Worm (Caenorhabditis elegans): ENCODE results near the gene act-4.

act-4 gene

DNA sequence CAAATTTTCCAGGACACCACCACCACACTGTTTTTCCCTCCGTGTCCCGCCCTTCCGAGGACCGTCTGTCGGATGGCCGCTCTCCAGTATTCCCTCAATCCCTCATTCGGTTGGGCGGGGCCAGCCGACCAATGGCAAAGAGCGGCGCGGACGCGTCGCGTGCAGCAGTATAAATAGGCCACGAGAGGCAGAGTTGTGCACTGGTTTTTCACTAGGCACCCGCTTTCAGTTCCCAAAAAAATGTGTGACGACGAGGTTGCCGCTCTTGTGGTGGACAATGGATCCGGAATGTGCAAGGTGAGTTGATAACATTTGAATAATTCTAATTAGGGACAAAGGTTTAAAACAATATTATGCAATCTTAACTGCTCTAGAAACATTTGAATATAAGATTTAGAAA lies at the start of gene act-4:
Gene act-4, plus strand, starts transcription at position 200 of the 400 bp plus-strand sequence.
- TF ChIP-seq nhr-6 (tag; optimal IDR thresholded peaks at IDR 0.05) (no peak), php-3 (GFP tag; IDR thresholded peaks at IDR 0.05) (no peak), spr-3 (GFP tag; optimal IDR thresholded peaks at IDR 0.05) (no peak), F10B5.3 (tag; optimal IDR thresholded peaks at IDR 0.05) (peak; percentile 32), pha-4 (GFP tag; IDR thresholded peaks at IDR 0.05) (peak; percentile 51; the same call in 1 of the 2 replicates), pha-4 (tag; optimal IDR thresholded peaks at IDR 0.05) (no peak), vab-7 (GFP tag; IDR thresholded peaks at IDR 0.05) (no peak), mes-2 (tag; optimal IDR thresholded peaks at IDR 0.05; ENCODE audit: poor library complexity, severe bottlenecking) (peak; percentile 46), dmd-9 (GFP tag; IDR thresholded peaks at IDR 0.05) (0 out of 2 replicates have a peak, but pooled peaks have one; percentile 59), aha-1 (tag) (peak; percentile 94), F37D6.2 (tag; optimal IDR thresholded peaks at IDR 0.05) (peak; percentile 38), nhr-237 (tag; optimal IDR thresholded peaks at IDR 0.05) (no peak), ceh-20 (GFP tag; IDR thresholded peaks at IDR 0.05) (0 out of 2 replicates have a peak, but pooled peaks have one; percentile 22), lin-13 (GFP tag; optimal IDR thresholded peaks at IDR 0.05) (no peak), nhr-111 (GFP tag; optimal IDR thresholded peaks at IDR 0.05) (no peak), egl-43 (GFP tag; IDR thresholded peaks at IDR 0.05) (peak; percentile 81), ctbp-1 (GFP tag; IDR thresholded peaks at IDR 0.05) (no peak; the same call in 1 of the 2 replicates), jun-1 (tag; optimal IDR thresholded peaks at IDR 0.05) (no peak), madf-5 (GFP tag; IDR thresholded peaks at IDR 0.05) (no peak), hlh-11 (tag; optimal IDR thresholded peaks at IDR 0.05) (peak; percentile 58), ZK546.5 (tag; optimal IDR thresholded peaks at IDR 0.05) (no peak), ama-1 (optimal IDR thresholded peaks at IDR 0.05) (peak; percentile 97), set-16 (GFP tag; IDR thresholded peaks at IDR 0.05) (peak; percentile 91), zfp-3 (GFP tag; conservative IDR thresholded peaks at IDR 0.05) (no peak), daf-19 (GFP tag; conservative IDR thresholded peaks at IDR 0.05) (no peak), mdt-29 (GFP tag; IDR thresholded peaks at IDR 0.05) (no peak), T26A8.4 (GFP tag; IDR thresholded peaks at IDR 0.05) (0 out of 2 replicates have a peak, but pooled peaks have one; percentile 17), sdz-12 (GFP tag; optimal IDR thresholded peaks at IDR 0.05) (no peak), nhr-42 (GFP tag; IDR thresholded peaks at IDR 0.05) (no peak), nhr-76 (tag; optimal IDR thresholded peaks at IDR 0.05) (no peak), hif-1 (tag; optimal IDR thresholded peaks at IDR 0.05) (peak in 1 of 2 experiments; percentile 4), hlh-30 (tag; optimal IDR thresholded peaks at IDR 0.05; ENCODE audit: insufficient read depth) (peak; percentile 50), dve-1 (tag; optimal IDR thresholded peaks at IDR 0.05; ENCODE audit: insufficient read depth) (no peak), dmd-8 (GFP tag; IDR thresholded peaks at IDR 0.05) (no peak), unc-39 (tag; optimal IDR thresholded peaks at IDR 0.05) (no peak), dmd-6 (GFP tag; IDR thresholded peaks at IDR 0.05) (no peak), tra-1 (GFP tag; IDR thresholded peaks at IDR 0.05) (0 out of 2 replicates have a peak, but pooled peaks have one; percentile 21), ces-1 (GFP tag; optimal IDR thresholded peaks at IDR 0.05) (no peak), zip-11 (GFP tag; IDR thresholded peaks at IDR 0.05) (no peak), Y5F2A.4 (GFP tag; optimal IDR thresholded peaks at IDR 0.05) (no peak), mdl-1 (tag; optimal IDR thresholded peaks at IDR 0.05) (peak in 1 of 2 experiments; percentile 49), duxl-1 (tag; optimal IDR thresholded peaks at IDR 0.05; ENCODE audit: poor library complexity) (no peak), ceh-32 (tag; optimal IDR thresholded peaks at IDR 0.05; ENCODE audit: poor library complexity) (peak; percentile 29), snpc-1.2 (GFP tag; IDR thresholded peaks at IDR 0.05) (no peak), madf-9 (GFP tag; conservative IDR thresholded peaks at IDR 0.05) (no peak), lin-39 (tag; optimal IDR thresholded peaks at IDR 0.05) (no peak), lin-38 (GFP tag; IDR thresholded peaks at IDR 0.05) (no peak), hmg-1.1 (GFP tag; IDR thresholded peaks at IDR 0.05) (peak; percentile 76), egl-27 (tag; optimal IDR thresholded peaks at IDR 0.05) (no peak), rbr-2 (tag; optimal IDR thresholded peaks at IDR 0.05) (peak; percentile 64), zag-1 (tag; optimal IDR thresholded peaks at IDR 0.05) (no peak)
